Fruit fly (Drosophila melanogaster) whole organism, embryonic: ENCODE measurements around the gene Ir75d.

Experiments
- BEAF-32 ChIP-seq: fragments of 200-800 bp; sonication (Bioruptor generic); optimal IDR thresholded peaks from 3 replicates; lab custom pipeline; 2017; ENCODE audit warnings: missing biosample characterization, missing genetic modification characterization, mild to moderate bottlenecking, moderate library complexity, missing genetic modification reagents
- CG10209 ChIP-seq: fragments of 200-800 bp; sonication (Bioruptor generic); optimal IDR thresholded peaks from 3 replicates; lab custom pipeline; 2017; ENCODE audit warnings: missing biosample characterization, mild to moderate bottlenecking, missing genetic modification characterization, missing genetic modification reagents
- CG10267 ChIP-seq: fragments of 200-800 bp; sonication (Bioruptor generic); optimal IDR thresholded peaks from 2 replicates; lab custom pipeline; 2018; ENCODE audit warnings: missing biosample characterization, mild to moderate bottlenecking, missing genetic modification characterization, moderate library complexity
- CG11456 ChIP-seq: fragments of 200-800 bp; sonication (Bioruptor generic); IDR thresholded peaks from 3 replicates; pipeline ENCODE4 v1.3.6; 2022; ENCODE audit warnings: missing biosample characterization, missing genetic modification characterization
- CG1233 ChIP-seq: fragments of 200-800 bp; sonication (Bioruptor generic); optimal IDR thresholded peaks from 4 replicates; lab custom pipeline; 2018; ENCODE audit warnings: missing biosample characterization, mild to moderate bottlenecking, missing genetic modification characterization
- CG12769 ChIP-seq: fragments of 200-800 bp; sonication (Bioruptor generic); optimal IDR thresholded peaks from 2 replicates; lab custom pipeline; 2019; ENCODE audit warnings: missing biosample characterization, mild to moderate bottlenecking, missing genetic modification characterization, moderate library complexity
- CG18476 ChIP-seq: fragments of 200-800 bp; sonication (Bioruptor generic); optimal IDR thresholded peaks from 2 replicates; lab custom pipeline; 2016; ENCODE audit warnings: missing biosample characterization, mild to moderate bottlenecking, missing genetic modification characterization
- CG18599 ChIP-seq: fragments of 200-800 bp; sonication (Bioruptor generic); optimal IDR thresholded peaks from 3 replicates; lab custom pipeline; 2017; ENCODE audit warnings: missing biosample characterization, missing genetic modification characterization, mild to moderate bottlenecking, moderate library complexity, missing genetic modification reagents
- CG18619 ChIP-seq: fragments of 200-800 bp; sonication (Bioruptor generic); optimal IDR thresholded peaks from 3 replicates; lab custom pipeline; 2017; ENCODE audit warnings: missing biosample characterization, mild to moderate bottlenecking, missing genetic modification characterization
- CG2678 ChIP-seq: fragments of 200-800 bp; sonication (Bioruptor generic); optimal IDR thresholded peaks from 3 replicates; lab custom pipeline; 2019; ENCODE audit warnings: missing biosample characterization, mild to moderate bottlenecking, missing genetic modification characterization, moderate library complexity
- CG32767 ChIP-seq: fragments of 200-800 bp; sonication (Bioruptor generic); IDR thresholded peaks from 2 replicates; pipeline ENCODE4 v1.3.6; 2022; ENCODE audit warnings: missing biosample characterization, missing genetic modification characterization
- CG34422 ChIP-seq: fragments of 200-800 bp; sonication (Bioruptor generic); IDR thresholded peaks from 3 replicates; pipeline ENCODE4 v1.3.6; 2022; ENCODE audit warnings: missing biosample characterization, missing genetic modification characterization
- CG6175 ChIP-seq: fragments of 200-800 bp; sonication (Bioruptor generic); IDR thresholded peaks from 3 replicates; pipeline ENCODE4 v1.3.6; 2022; ENCODE audit warnings: missing biosample characterization, missing genetic modification characterization
- CG6254 ChIP-seq: fragments of 200-800 bp; sonication (Bioruptor generic); optimal IDR thresholded peaks from 3 replicates; lab custom pipeline; 2017; ENCODE audit warnings: mild to moderate bottlenecking, missing biosample characterization, missing genetic modification reagents, missing genetic modification characterization
- CG7372 ChIP-seq: fragments of 200-800 bp; sonication (Bioruptor generic); IDR thresholded peaks from 2 replicates; pipeline ENCODE4 v1.3.6; 2022; ENCODE audit warnings: missing biosample characterization, missing genetic modification characterization
- CG8290 ChIP-seq, 3 experiments: fragments of 200-800 bp; sonication (Bioruptor generic); optimal IDR thresholded peaks; 2 replicates each; lab custom pipeline; 2016 to 2019; ENCODE audit warnings: missing biosample characterization in 3 of 3, missing genetic modification characterization in 3 of 3, mild to moderate bottlenecking in 2 of 3, moderate library complexity in 1 of 3
- CG8388 ChIP-seq: fragments of 200-800 bp; sonication (Bioruptor generic); optimal IDR thresholded peaks from 2 replicates; lab custom pipeline; 2019; ENCODE audit warnings: missing biosample characterization, mild to moderate bottlenecking, missing genetic modification characterization, moderate library complexity
- CG9817 ChIP-seq: fragments of 200-800 bp; sonication (Bioruptor generic); optimal IDR thresholded peaks from 2 replicates; lab custom pipeline; 2018; ENCODE audit warnings: missing biosample characterization, mild to moderate bottlenecking, missing genetic modification characterization, moderate library complexity
- Camta ChIP-seq: fragments of 200-800 bp; sonication (Bioruptor generic); optimal IDR thresholded peaks from 2 replicates; lab custom pipeline; 2016; ENCODE audit warnings: missing biosample characterization, missing genetic modification characterization
- Dbx ChIP-seq: fragments of 200-800 bp; sonication (Bioruptor generic); IDR thresholded peaks from 3 replicates; pipeline ENCODE4 v1.3.6; 2022; ENCODE audit warnings: missing biosample characterization, missing genetic modification characterization
- Fer2 ChIP-seq: fragments of 200-800 bp; sonication (Bioruptor generic); optimal IDR thresholded peaks from 2 replicates; lab custom pipeline; 2018; ENCODE audit warnings: missing biosample characterization, mild to moderate bottlenecking, missing genetic modification characterization, moderate library complexity
- Gsc ChIP-seq: fragments of 200-800 bp; sonication (Bioruptor generic); IDR thresholded peaks from 2 replicates; pipeline ENCODE4 v1.3.6; 2022; ENCODE audit warnings: missing biosample characterization, missing genetic modification characterization
- Hr78 ChIP-seq, 2 experiments: fragments of 200-800 bp in 1 of 2; fragments of >200 bp in 1 of 2; sonication (Bioruptor generic) in 1 of 2; optimal IDR thresholded peaks; 2 replicates each; lab custom pipeline; 2017 to 2019; ENCODE audit warnings: missing biosample characterization in 2 of 2, missing genetic modification characterization in 2 of 2, mild to moderate bottlenecking in 1 of 2, moderate library complexity in 1 of 2
- NC2β ChIP-seq: fragments of 200-800 bp; sonication (Bioruptor generic); optimal IDR thresholded peaks from 2 replicates; lab custom pipeline; 2016; ENCODE audit warnings: missing biosample characterization, missing genetic modification characterization
- Nf-YB ChIP-seq: fragments of 200-800 bp; sonication (Bioruptor generic); optimal IDR thresholded peaks from 3 replicates; lab custom pipeline; 2019; ENCODE audit warnings: missing biosample characterization, mild to moderate bottlenecking, missing genetic modification characterization, moderate library complexity
- Optix ChIP-seq: fragments of 200-800 bp; sonication (Bioruptor generic); IDR thresholded peaks from 3 replicates; pipeline ENCODE4 v1.3.6; 2022; ENCODE audit warnings: missing biosample characterization, missing genetic modification characterization
- PHDP ChIP-seq: fragments of 200-800 bp; sonication (Bioruptor generic); optimal IDR thresholded peaks from 3 replicates; lab custom pipeline; 2018; ENCODE audit warnings: missing biosample characterization, mild to moderate bottlenecking, missing genetic modification characterization, moderate library complexity
- Ssrp ChIP-seq: fragments of 200-800 bp; sonication (Bioruptor generic); optimal IDR thresholded peaks from 2 replicates; lab custom pipeline; 2018; ENCODE audit warnings: missing biosample characterization, mild to moderate bottlenecking, missing genetic modification characterization, moderate library complexity
- ato ChIP-seq: fragments of 200-800 bp; sonication (Bioruptor generic); IDR thresholded peaks from 2 replicates; pipeline ENCODE4 v1.3.6; 2022; ENCODE audit warnings: missing biosample characterization, missing genetic modification characterization; ENCODE audit not compliant: partially characterized antibody
- bowl ChIP-seq: fragments of 200-800 bp; sonication (Bioruptor generic); IDR thresholded peaks from 2 replicates; pipeline ENCODE4 v1.3.6; 2022; ENCODE audit warnings: missing biosample characterization, missing genetic modification characterization
- br ChIP-seq: fragments of >200 bp; optimal IDR thresholded peaks from 2 replicates; lab custom pipeline; 2017
- cato ChIP-seq: fragments of 200-800 bp; sonication (Bioruptor generic); optimal IDR thresholded peaks from 2 replicates; lab custom pipeline; 2016; ENCODE audit warnings: missing biosample characterization, missing genetic modification characterization, borderline replicate concordance
- cg ChIP-seq: fragments of 200-800 bp; sonication (Bioruptor generic); optimal IDR thresholded peaks from 3 replicates; lab custom pipeline; 2019; ENCODE audit warnings: missing biosample characterization, mild to moderate bottlenecking, missing genetic modification characterization, moderate library complexity
- cwo ChIP-seq: fragments of 200-800 bp; sonication (Bioruptor generic); optimal IDR thresholded peaks from 3 replicates; lab custom pipeline; 2017; ENCODE audit warnings: missing biosample characterization, missing genetic modification characterization, mild to moderate bottlenecking, moderate library complexity, missing genetic modification reagents
- eve ChIP-seq, 2 experiments: fragments of >200 bp; optimal IDR thresholded peaks; 2 replicates each; lab custom pipeline; 2017; ENCODE audit warnings: missing biosample characterization in 2 of 2, missing genetic modification characterization in 2 of 2
- fd102C ChIP-seq: fragments of 200-800 bp; sonication (Bioruptor generic); optimal IDR thresholded peaks from 2 replicates; lab custom pipeline; 2018; ENCODE audit warnings: missing biosample characterization, mild to moderate bottlenecking, missing genetic modification characterization, moderate library complexity
- fd64A ChIP-seq: fragments of 200-800 bp; sonication (Bioruptor generic); optimal IDR thresholded peaks from 3 replicates; lab custom pipeline; 2018; ENCODE audit warnings: missing biosample characterization, mild to moderate bottlenecking, missing genetic modification characterization
- gce ChIP-seq: fragments of 200-800 bp; sonication (Bioruptor generic); IDR thresholded peaks from 3 replicates; pipeline ENCODE4 v1.3.6; 2022; ENCODE audit warnings: missing biosample characterization, missing genetic modification characterization
- gem ChIP-seq: fragments of 200-800 bp; sonication (Bioruptor generic); optimal IDR thresholded peaks from 2 replicates; lab custom pipeline; 2019; ENCODE audit warnings: missing biosample characterization, mild to moderate bottlenecking, missing genetic modification characterization, moderate library complexity
- grn ChIP-seq: fragments of 200-800 bp; sonication (Bioruptor generic); optimal IDR thresholded peaks from 3 replicates; lab custom pipeline; 2017; ENCODE audit warnings: missing biosample characterization, missing genetic modification characterization
- her ChIP-seq: fragments of 200-800 bp; sonication (Bioruptor generic); optimal IDR thresholded peaks from 2 replicates; lab custom pipeline; 2016; ENCODE audit warnings: missing biosample characterization, missing genetic modification characterization
- lmd ChIP-seq: fragments of 200-800 bp; sonication (Bioruptor generic); IDR thresholded peaks from 2 replicates; pipeline ENCODE4 v1.3.6; 2022; ENCODE audit warnings: missing biosample characterization, missing genetic modification characterization
- nau ChIP-seq: fragments of 200-800 bp; sonication (Bioruptor generic); optimal IDR thresholded peaks from 3 replicates; lab custom pipeline; 2017; ENCODE audit warnings: missing biosample characterization, mild to moderate bottlenecking, missing genetic modification characterization, missing genetic modification reagents
- odd ChIP-seq: fragments of 200-800 bp; sonication (Bioruptor generic); optimal IDR thresholded peaks from 2 replicates; lab custom pipeline; 2017; ENCODE audit warnings: missing biosample characterization, mild to moderate bottlenecking, missing genetic modification characterization
- pb ChIP-seq: fragments of 200-800 bp; sonication (Bioruptor generic); optimal IDR thresholded peaks from 3 replicates; lab custom pipeline; 2016; ENCODE audit warnings: missing biosample characterization, missing genetic modification characterization
- schlank ChIP-seq: fragments of 200-800 bp; sonication (Bioruptor generic); optimal IDR thresholded peaks from 2 replicates; lab custom pipeline; 2018; ENCODE audit warnings: missing biosample characterization, mild to moderate bottlenecking, missing genetic modification characterization
- sd ChIP-seq: fragments of 200-800 bp; sonication (Bioruptor generic); optimal IDR thresholded peaks from 3 replicates; lab custom pipeline; 2018; ENCODE audit warnings: missing biosample characterization, mild to moderate bottlenecking, missing genetic modification characterization, moderate library complexity
- shn ChIP-seq: fragments of 200-800 bp; sonication (Bioruptor generic); optimal IDR thresholded peaks from 3 replicates; lab custom pipeline; 2016; ENCODE audit warnings: missing biosample characterization, missing genetic modification characterization
- zfh1 ChIP-seq: fragments of 200-800 bp; sonication (Bioruptor generic); IDR thresholded peaks from 3 replicates; pipeline ENCODE4 v1.3.6; 2022; ENCODE audit warnings: missing biosample characterization, missing genetic modification characterization

Gene Ir75d

dm6 chr3L:18898770-18899278, 12.2 kb downstream of the Ir75d start, which contains the start of gene RpL26 (continued):
- TF ChIP-seq Dbx (GFP tag; lab: Robert Waterston, UW) = peak; percentile 88
- peak; percentile 66 for TF ChIP-seq CG8388 (GFP tag; lab: Kevin White, UChicago)
- no peak for TF ChIP-seq cg
- no peak for TF ChIP-seq CG6175
- TF ChIP-seq Ssrp (tag; lab: Kevin White, UChicago) = peak; percentile 64
- TF ChIP-seq CG9817 (tag; lab: Kevin White, UChicago) = peak; percentile 85
- TF ChIP-seq br (lab: Kevin White, UChicago) = no peak
- TF ChIP-seq CG12769 (tag; lab: Kevin White, UChicago) = peak; percentile 56
- TF ChIP-seq bowl (GFP tag; lab: Robert Waterston, UW) = no peak
- peak; percentile 80 for TF ChIP-seq gem (tag; lab: Kevin White, UChicago)
- peak; percentile 73 for TF ChIP-seq CG18619 (GFP tag; lab: Kevin White, UChicago)
- TF ChIP-seq her (GFP tag; lab: Kevin White, UChicago) = peak; percentile 41
- peak; percentile 64 for TF ChIP-seq CG18476 (GFP tag; lab: Kevin White, UChicago)
- peak; percentile 70 for TF ChIP-seq CG10209 (GFP tag; lab: Kevin White, UChicago)
- TF ChIP-seq Optix (GFP tag; lab: Robert Waterston, UW) = 0 out of 3 replicates have a peak, but pooled peaks have one; percentile 44
- TF ChIP-seq odd (GFP tag; lab: Kevin White, UChicago) = peak; percentile 60
- TF ChIP-seq shn (GFP tag; lab: Kevin White, UChicago) = peak; percentile 91
- TF ChIP-seq lmd (GFP tag; lab: Robert Waterston, UW) = peak; percentile 73; the same call in 1 of the 2 replicates
- TF ChIP-seq BEAF-32 (GFP tag; lab: Kevin White, UChicago) = peak; percentile 100
- peak; percentile 76 for TF ChIP-seq CG2678
- peak; percentile 41 for TF ChIP-seq fd64A (GFP tag; lab: Kevin White, UChicago)
- TF ChIP-seq CG8290 (GFP tag; optimal IDR thresholded peaks at IDR 0.05; lab: Kevin White, UChicago) = peak; percentile 71
- no peak for TF ChIP-seq CG8290 (tag; optimal IDR thresholded peaks at IDR 0.05; lab: Kevin White, UChicago)
- peak; percentile 72 for TF ChIP-seq CG34422
- TF ChIP-seq gce (GFP tag; lab: Robert Waterston, UW) = no peak; the same call in 2 of the 3 replicates
- TF ChIP-seq sd (tag; lab: Kevin White, UChicago) = no peak
- peak; percentile 48 for TF ChIP-seq pb (GFP tag; lab: Kevin White, UChicago)
- no peak for TF ChIP-seq CG6254 (GFP tag; lab: Kevin White, UChicago)
- peak; percentile 61 for TF ChIP-seq PHDP (tag; lab: Kevin White, UChicago)
- peak; percentile 56 for TF ChIP-seq Nf-YB (GFP tag; lab: Kevin White, UChicago)
- TF ChIP-seq ato (GFP tag; lab: Robert Waterston, UW) = peak; percentile 76
- peak; percentile 82 for TF ChIP-seq CG7372 (GFP tag; lab: Robert Waterston, UW)
- TF ChIP-seq Gsc (GFP tag; lab: Robert Waterston, UW) = no peak
- TF ChIP-seq cato (GFP tag; lab: Kevin White, UChicago) = peak; percentile 61
- TF ChIP-seq Camta (GFP tag; lab: Kevin White, UChicago) = peak; percentile 68
- TF ChIP-seq grn (GFP tag; lab: Kevin White, UChicago) = peak; percentile 5
- peak; percentile 42 for TF ChIP-seq nau
- TF ChIP-seq CG32767 (GFP tag; lab: Robert Waterston, UW) = peak; percentile 22; the same call in 1 of the 2 replicates
- no peak for TF ChIP-seq CG11456 (GFP tag; lab: Robert Waterston, UW)
- no peak; the same call in 2 of the 3 replicates for TF ChIP-seq zfh1 (GFP tag; lab: Robert Waterston, UW)
- TF ChIP-seq CG18599 (GFP tag; lab: Kevin White, UChicago) = no peak
- no peak for TF ChIP-seq fd102C
- TF ChIP-seq Hr78 (GFP tag; optimal IDR thresholded peaks at IDR 0.05; lab: Kevin White, UChicago) = no peak
- peak; percentile 48 for TF ChIP-seq CG1233 (GFP tag; lab: Kevin White, UChicago)
- no peak for TF ChIP-seq eve (GFP tag; optimal IDR thresholded peaks at IDR 0.05; lab: Kevin White, UChicago)
- peak; percentile 65 for TF ChIP-seq schlank (tag; lab: Kevin White, UChicago)
- peak; percentile 99 for TF ChIP-seq NC2β
- peak; percentile 36 for TF ChIP-seq cwo (GFP tag; lab: Kevin White, UChicago)
- peak; percentile 53 for TF ChIP-seq Fer2 (tag; lab: Kevin White, UChicago)
- TF ChIP-seq CG10267 (tag; lab: Kevin White, UChicago) = peak; percentile 93
